Fruit fly (Drosophila melanogaster) whole organism, embryonic: ENCODE results near the gene sloth1.

ENCODE experiments used
- Atf3 ChIP-seq: fragments of 200-800 bp; sonication (Bioruptor generic); optimal IDR thresholded peaks from 3 replicates; lab custom pipeline; 2016; ENCODE audit warnings: missing biosample characterization, missing genetic modification characterization
- Bdp1 ChIP-seq: fragments of 200-800 bp; sonication (Bioruptor generic); optimal IDR thresholded peaks from 3 replicates; lab custom pipeline; 2016; ENCODE audit warnings: missing biosample characterization, missing genetic modification characterization
- CG11085 ChIP-seq: fragments of 200-800 bp; sonication (Bioruptor generic); IDR thresholded peaks from 2 replicates; pipeline ENCODE4 v1.3.6; 2022; ENCODE audit warnings: missing biosample characterization, missing genetic modification characterization
- CG12104 ChIP-seq: fragments of 200-800 bp; sonication (Bioruptor generic); optimal IDR thresholded peaks from 3 replicates; lab custom pipeline; 2016; ENCODE audit warnings: missing biosample characterization, missing genetic modification characterization
- CG12299 ChIP-seq: fragments of 200-800 bp; sonication (Bioruptor generic); optimal IDR thresholded peaks from 2 replicates; lab custom pipeline; 2018; ENCODE audit warnings: missing biosample characterization, mild to moderate bottlenecking, missing genetic modification characterization
- CG13624 ChIP-seq: fragments of 200-800 bp; sonication (Bioruptor generic); optimal IDR thresholded peaks from 2 replicates; lab custom pipeline; 2016; ENCODE audit warnings: missing biosample characterization, missing genetic modification characterization
- CG15696 ChIP-seq: fragments of 200-800 bp; sonication (Bioruptor generic); optimal IDR thresholded peaks from 2 replicates; lab custom pipeline; 2019; ENCODE audit warnings: missing biosample characterization, mild to moderate bottlenecking, missing genetic modification characterization, moderate library complexity
- CG17186 ChIP-seq: fragments of 200-800 bp; sonication (Bioruptor generic); optimal IDR thresholded peaks from 3 replicates; lab custom pipeline; 2017; ENCODE audit warnings: missing biosample characterization, missing genetic modification reagents, missing genetic modification characterization
- CG17385 ChIP-seq: fragments of 200-800 bp; sonication (Bioruptor generic); optimal IDR thresholded peaks from 3 replicates; lab custom pipeline; 2018; ENCODE audit warnings: missing biosample characterization, mild to moderate bottlenecking, missing genetic modification characterization
- CG18011 ChIP-seq: fragments of 200-800 bp; sonication (Bioruptor generic); optimal IDR thresholded peaks from 2 replicates; lab custom pipeline; 2017; ENCODE audit warnings: missing biosample characterization, missing genetic modification characterization, mild to moderate bottlenecking, moderate library complexity, missing genotype
- CG2199 ChIP-seq: fragments of 200-800 bp; sonication (Bioruptor generic); IDR thresholded peaks from 3 replicates; pipeline ENCODE4 v1.3.6; 2022; ENCODE audit warnings: missing biosample characterization, missing genetic modification characterization
- CG2875 ChIP-seq: fragments of 200-800 bp; sonication (Bioruptor generic); optimal IDR thresholded peaks from 2 replicates; lab custom pipeline; 2017; ENCODE audit warnings: missing biosample characterization, mild to moderate bottlenecking, missing genetic modification characterization, missing genetic modification reagents
- CG30431 ChIP-seq: fragments of 200-800 bp; sonication (Bioruptor generic); optimal IDR thresholded peaks from 2 replicates; lab custom pipeline; 2017; ENCODE audit warnings: missing biosample characterization, missing genetic modification characterization
- CG33213 ChIP-seq: fragments of 200-800 bp; sonication (Bioruptor generic); optimal IDR thresholded peaks from 3 replicates; lab custom pipeline; 2016; ENCODE audit warnings: missing biosample characterization, missing genetic modification characterization
- CG6683 ChIP-seq: fragments of 200-800 bp; sonication (Bioruptor generic); optimal IDR thresholded peaks from 2 replicates; lab custom pipeline; 2017; ENCODE audit warnings: missing biosample characterization, mild to moderate bottlenecking, missing genetic modification characterization, missing genetic modification reagents
- CG6791 ChIP-seq: fragments of 200-800 bp; sonication (Bioruptor generic); IDR thresholded peaks from 3 replicates; pipeline ENCODE4 v1.3.6; 2022; ENCODE audit warnings: missing biosample characterization, missing genetic modification characterization; ENCODE audit not compliant: partially characterized antibody
- CG8478 ChIP-seq: fragments of >200 bp; optimal IDR thresholded peaks from 2 replicates; lab custom pipeline; 2018
- CG9876 ChIP-seq: fragments of 200-800 bp; sonication (Bioruptor generic); optimal IDR thresholded peaks from 2 replicates; lab custom pipeline; 2016; ENCODE audit warnings: missing biosample characterization, missing genetic modification characterization
- CoRest ChIP-seq: fragments of 200-800 bp; sonication (Bioruptor generic); optimal IDR thresholded peaks from 3 replicates; lab custom pipeline; 2018; ENCODE audit warnings: missing biosample characterization, mild to moderate bottlenecking, missing genetic modification characterization, moderate library complexity
- Dll ChIP-seq: fragments of 200-800 bp; sonication (Bioruptor generic); IDR thresholded peaks from 4 replicates; pipeline ENCODE4 v1.3.6; 2022; ENCODE audit warnings: missing biosample characterization, missing genetic modification characterization; ENCODE audit not compliant: partially characterized antibody
- Ets97D ChIP-seq: fragments of 200-800 bp; sonication (Bioruptor generic); optimal IDR thresholded peaks from 3 replicates; lab custom pipeline; 2016; ENCODE audit warnings: missing biosample characterization, missing genetic modification characterization
- Gug ChIP-seq: fragments of 200-800 bp; sonication (Bioruptor generic); IDR thresholded peaks from 4 replicates; pipeline ENCODE4 v1.3.6; 2022; ENCODE audit warnings: missing biosample characterization, missing genetic modification characterization
- H2.0 ChIP-seq: fragments of 200-800 bp; sonication (Bioruptor generic); IDR thresholded peaks from 2 replicates; pipeline ENCODE4 v1.3.6; 2022; ENCODE audit warnings: missing biosample characterization, missing genetic modification characterization
- HLH54F ChIP-seq: fragments of 200-800 bp; sonication (Bioruptor generic); optimal IDR thresholded peaks from 3 replicates; lab custom pipeline; 2016; ENCODE audit warnings: missing biosample characterization, missing genetic modification characterization
- HLHmδ ChIP-seq: fragments of 200-800 bp; sonication (Bioruptor generic); optimal IDR thresholded peaks from 2 replicates; lab custom pipeline; 2018; ENCODE audit warnings: missing biosample characterization, mild to moderate bottlenecking, missing genetic modification characterization, moderate library complexity
- HmgD ChIP-seq: fragments of 200-800 bp; sonication (Bioruptor generic); optimal IDR thresholded peaks from 3 replicates; lab custom pipeline; 2016; ENCODE audit warnings: missing biosample characterization, missing genetic modification characterization
- Lpt ChIP-seq: fragments of >200 bp; optimal IDR thresholded peaks from 2 replicates; lab custom pipeline; 2018; ENCODE audit warnings: missing biosample characterization, missing genetic modification characterization
- Six4 ChIP-seq: fragments of 200-800 bp; sonication (Bioruptor generic); optimal IDR thresholded peaks from 2 replicates; lab custom pipeline; 2016; ENCODE audit warnings: missing biosample characterization, missing genetic modification characterization
- Usf ChIP-seq: fragments of 200-800 bp; sonication (Bioruptor generic); optimal IDR thresholded peaks from 2 replicates; lab custom pipeline; 2017; ENCODE audit warnings: missing genotype, missing biosample characterization, missing genetic modification characterization
- amos ChIP-seq: fragments of 200-800 bp; sonication (Bioruptor generic); IDR thresholded peaks from 2 replicates; pipeline ENCODE4 v1.3.6; 2022; ENCODE audit warnings: missing biosample characterization, missing genetic modification characterization; ENCODE audit not compliant: partially characterized antibody
- bbx ChIP-seq: fragments of 200-800 bp; sonication (Bioruptor generic); IDR thresholded peaks from 2 replicates; pipeline ENCODE4 v1.3.6; 2022; ENCODE audit warnings: missing biosample characterization, missing genetic modification characterization; ENCODE audit not compliant: partially characterized antibody
- bowl ChIP-seq: fragments of 200-800 bp; sonication (Bioruptor generic); IDR thresholded peaks from 2 replicates; pipeline ENCODE4 v1.3.6; 2022; ENCODE audit warnings: missing biosample characterization, missing genetic modification characterization
- en ChIP-seq: fragments of 200-800 bp; sonication (Bioruptor generic); optimal IDR thresholded peaks from 2 replicates; lab custom pipeline; 2016; ENCODE audit warnings: missing biosample characterization, missing genetic modification characterization
- exex ChIP-seq: fragments of 200-800 bp; sonication (Bioruptor generic); optimal IDR thresholded peaks from 4 replicates; lab custom pipeline; 2018; ENCODE audit warnings: missing biosample characterization, mild to moderate bottlenecking, missing genetic modification characterization, moderate library complexity
- gfzf ChIP-seq: fragments of 200-800 bp; sonication (Bioruptor generic); optimal IDR thresholded peaks from 2 replicates; lab custom pipeline; 2016; ENCODE audit warnings: missing biosample characterization, mild to moderate bottlenecking, missing genetic modification characterization, moderate library complexity
- hbn ChIP-seq: fragments of 200-800 bp; sonication (Bioruptor generic); IDR thresholded peaks from 2 replicates; pipeline ENCODE4 v1.3.6; 2022; ENCODE audit warnings: missing biosample characterization, missing genetic modification characterization; ENCODE audit not compliant: partially characterized antibody
- hkb ChIP-seq, 2 experiments: fragments of 200-800 bp in 1 of 2; fragments of >200 bp in 1 of 2; sonication (Bioruptor generic) in 1 of 2; IDR thresholded peaks in 1 of 2; optimal IDR thresholded peaks in 1 of 2; 2 replicates each; pipeline versions ENCODE4 v1.3.6 to Lab custom; 2017 to 2022; ENCODE audit warnings: missing biosample characterization in 1 of 2, missing genetic modification characterization in 1 of 2
- kah ChIP-seq: fragments of 200-800 bp; sonication (Bioruptor generic); optimal IDR thresholded peaks from 2 replicates; lab custom pipeline; 2018; ENCODE audit warnings: missing biosample characterization, mild to moderate bottlenecking, missing genetic modification characterization
- org-1 ChIP-seq: fragments of 200-800 bp; sonication (Bioruptor generic); optimal IDR thresholded peaks from 2 replicates; lab custom pipeline; 2017; ENCODE audit warnings: missing biosample characterization, missing genetic modification characterization
- pfk ChIP-seq: fragments of 200-800 bp; sonication (Bioruptor generic); optimal IDR thresholded peaks from 2 replicates; lab custom pipeline; 2018; ENCODE audit warnings: missing biosample characterization, mild to moderate bottlenecking, missing genetic modification characterization, moderate library complexity
- repo ChIP-seq: fragments of 200-800 bp; sonication (Bioruptor generic); optimal IDR thresholded peaks from 2 replicates; lab custom pipeline; 2016; ENCODE audit warnings: missing biosample characterization, missing genetic modification characterization
- salm ChIP-seq: fragments of 200-800 bp; sonication (Bioruptor generic); optimal IDR thresholded peaks from 2 replicates; lab custom pipeline; 2018; ENCODE audit warnings: missing biosample characterization, mild to moderate bottlenecking, missing genetic modification characterization
- shn ChIP-seq: fragments of 200-800 bp; sonication (Bioruptor generic); optimal IDR thresholded peaks from 3 replicates; lab custom pipeline; 2016; ENCODE audit warnings: missing biosample characterization, missing genetic modification characterization
- sob ChIP-seq: fragments of 200-800 bp; sonication (Bioruptor generic); IDR thresholded peaks from 2 replicates; pipeline ENCODE4 v1.3.6; 2022; ENCODE audit warnings: missing biosample characterization, missing genetic modification characterization
- stwl ChIP-seq: fragments of 200-800 bp; sonication (Bioruptor generic); optimal IDR thresholded peaks from 3 replicates; lab custom pipeline; 2018; ENCODE audit warnings: missing biosample characterization, mild to moderate bottlenecking, missing genetic modification characterization, moderate library complexity
- tio ChIP-seq: fragments of 200-800 bp; sonication (Bioruptor generic); optimal IDR thresholded peaks from 2 replicates; lab custom pipeline; 2017; ENCODE audit warnings: missing biosample characterization, missing genetic modification characterization, inconsistent platforms
- toy ChIP-seq: fragments of 200-800 bp; sonication (Bioruptor generic); IDR thresholded peaks from 2 replicates; pipeline ENCODE4 v1.3.6; 2022; ENCODE audit warnings: missing biosample characterization, missing genetic modification characterization
- tx ChIP-seq: fragments of 200-800 bp; sonication (Bioruptor generic); optimal IDR thresholded peaks from 2 replicates; lab custom pipeline; 2016; ENCODE audit warnings: missing biosample characterization, missing genetic modification characterization
- zfh2 ChIP-seq: fragments of 200-800 bp; sonication (Bioruptor generic); optimal IDR thresholded peaks from 2 replicates; lab custom pipeline; 2016; ENCODE audit warnings: missing biosample characterization, missing genetic modification characterization

Gene sloth1

DNA sequence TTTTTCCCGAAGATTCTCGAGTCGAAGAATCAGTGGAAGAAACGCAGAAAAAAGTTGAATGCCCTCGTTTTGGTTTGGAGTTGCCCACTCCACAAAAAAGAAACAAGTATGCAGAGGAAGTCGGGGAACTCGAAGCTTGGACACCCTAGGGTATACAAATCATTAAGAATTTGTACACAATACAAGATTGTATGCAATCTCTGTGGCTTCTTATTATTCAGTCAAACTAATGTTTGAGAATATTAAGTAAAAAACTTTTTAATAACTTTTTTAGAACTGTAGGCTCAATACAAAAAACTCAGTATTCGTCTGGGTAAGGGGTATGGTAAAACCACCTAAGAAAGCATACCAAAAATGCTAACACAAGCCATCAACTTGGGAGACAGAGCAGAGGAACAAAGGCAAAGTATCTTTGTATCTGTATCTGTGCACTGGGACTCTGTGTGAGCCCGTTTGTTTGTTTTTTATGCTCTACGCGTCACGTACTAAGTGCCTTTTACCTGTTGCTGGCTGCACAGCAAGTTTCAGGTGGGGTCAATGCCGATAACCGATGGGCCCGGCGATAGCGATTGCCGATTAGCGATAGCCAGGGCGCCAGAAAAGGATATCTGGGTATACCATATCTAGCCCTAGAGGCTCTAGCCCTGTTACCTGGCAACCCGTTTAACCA lies 25.8 kb upstream of the sloth1 start (continued):
- peak; percentile 48 for TF ChIP-seq repo (GFP tag; lab: Kevin White, UChicago)
- peak; percentile 71 for TF ChIP-seq sob (GFP tag; lab: Robert Waterston, UW)
- peak; percentile 60 for TF ChIP-seq CG9876
- TF ChIP-seq gfzf (GFP tag; lab: Kevin White, UChicago): no peak
- TF ChIP-seq CG8478 (lab: Kevin White, UChicago): no peak
- TF ChIP-seq pfk: peak; percentile 83
- peak; percentile 71; the same call in 2 of the 3 replicates for TF ChIP-seq CG6791 (GFP tag; lab: Robert Waterston, UW)
- peak; percentile 73 for TF ChIP-seq CG13624 (GFP tag; lab: Kevin White, UChicago)
- peak; percentile 45 for TF ChIP-seq CG6683 (GFP tag; lab: Kevin White, UChicago)
- peak; percentile 86 for TF ChIP-seq bbx (GFP tag; lab: Robert Waterston, UW)
- TF ChIP-seq CG11085: no peak; the same call in 1 of the 2 replicates
- peak; percentile 77 for TF ChIP-seq CoRest (tag; lab: Kevin White, UChicago)
- TF ChIP-seq CG15696 (tag; lab: Kevin White, UChicago): peak; percentile 71
- TF ChIP-seq Gug (GFP tag; lab: Robert Waterston, UW): peak; percentile 43; the same call in 1 of the 4 replicates
- no peak for TF ChIP-seq CG17186 (GFP tag; lab: Kevin White, UChicago)
- peak; percentile 35 for TF ChIP-seq CG12299 (tag; lab: Kevin White, UChicago)
- peak; percentile 53; the same call in 1 of the 2 replicates for TF ChIP-seq amos (GFP tag; lab: Robert Waterston, UW)
- TF ChIP-seq CG2875 (GFP tag; lab: Kevin White, UChicago): peak; percentile 69
- peak; percentile 8 for TF ChIP-seq HmgD (GFP tag; lab: Kevin White, UChicago)
- TF ChIP-seq org-1 (GFP tag; lab: Kevin White, UChicago): peak; percentile 64
- TF ChIP-seq bowl (GFP tag; lab: Robert Waterston, UW): no peak
- TF ChIP-seq salm (tag; lab: Kevin White, UChicago): peak; percentile 62
- TF ChIP-seq kah: peak; percentile 50
- peak; percentile 63 for TF ChIP-seq shn
- TF ChIP-seq Ets97D (GFP tag; lab: Kevin White, UChicago): peak; percentile 37
- peak; percentile 58 for TF ChIP-seq Six4
- TF ChIP-seq toy: no peak
- no peak for TF ChIP-seq CG18011 (GFP tag; lab: Kevin White, UChicago)
- TF ChIP-seq CG17385 (GFP tag; lab: Kevin White, UChicago): peak; percentile 74
- TF ChIP-seq CG12104 (GFP tag; lab: Kevin White, UChicago): peak; percentile 22
- peak; percentile 72 for TF ChIP-seq Usf (GFP tag; lab: Kevin White, UChicago)
- no peak for TF ChIP-seq Dll (GFP tag; lab: Robert Waterston, UW)
- TF ChIP-seq exex (tag; lab: Kevin White, UChicago): peak; percentile 12
- peak; percentile 60 for TF ChIP-seq en (GFP tag; lab: Kevin White, UChicago)
- TF ChIP-seq CG33213 (GFP tag; lab: Kevin White, UChicago): peak; percentile 61
- peak; percentile 71 for TF ChIP-seq zfh2
- TF ChIP-seq CG30431 (GFP tag; lab: Kevin White, UChicago): peak; percentile 67
- TF ChIP-seq stwl (tag; lab: Kevin White, UChicago): peak; percentile 19
- TF ChIP-seq hkb (optimal IDR thresholded peaks at IDR 0.05; lab: Kevin White, UChicago): no peak
- peak; percentile 75 for TF ChIP-seq hkb (GFP tag; IDR thresholded peaks at IDR 0.05; lab: Robert Waterston, UW)
- TF ChIP-seq Bdp1: peak; percentile 46
- no peak for TF ChIP-seq Lpt (GFP tag; lab: Kevin White, UChicago)
- TF ChIP-seq Atf3 (GFP tag; lab: Kevin White, UChicago): peak; percentile 68
- peak; percentile 20 for TF ChIP-seq HLHmδ (GFP tag; lab: Kevin White, UChicago)
- TF ChIP-seq hbn (GFP tag; lab: Robert Waterston, UW): no peak
- TF ChIP-seq CG2199: no peak
- TF ChIP-seq tio (GFP tag; lab: Kevin White, UChicago): peak; percentile 77
- TF ChIP-seq H2.0 (GFP tag; lab: Robert Waterston, UW): peak; percentile 66
- peak; percentile 63 for TF ChIP-seq tx (GFP tag; lab: Kevin White, UChicago)
- TF ChIP-seq HLH54F (GFP tag; lab: Kevin White, UChicago): peak; percentile 40
